Fruit fly (Drosophila melanogaster) whole organism, prepupa: ENCODE measurements around the gene CG4789.

Experiments used
- CG6276 ChIP-seq: fragments of 200-800 bp; sonication (Bioruptor generic); optimal IDR thresholded peaks from 2 replicates; lab custom pipeline; 2017; ENCODE audit warnings: missing biosample characterization, mild to moderate bottlenecking, missing genetic modification characterization
- CG6808 ChIP-seq: fragments of 200-800 bp; sonication (Bioruptor generic); optimal IDR thresholded peaks from 3 replicates; lab custom pipeline; 2017; ENCODE audit warnings: missing biosample characterization, missing genetic modification characterization, mild to moderate bottlenecking, moderate library complexity, missing genetic modification reagents
- Eip93F ChIP-seq: fragments of 200-800 bp; sonication (Bioruptor generic); optimal IDR thresholded peaks from 2 replicates; lab custom pipeline; 2016; ENCODE audit warnings: missing biosample characterization, mild to moderate bottlenecking, missing genetic modification characterization
- fd59A ChIP-seq: fragments of 200-800 bp; sonication (Bioruptor generic); optimal IDR thresholded peaks from 2 replicates; lab custom pipeline; 2017; ENCODE audit warnings: missing biosample characterization, mild to moderate bottlenecking, missing genetic modification characterization, missing genetic modification reagents

DNA sequence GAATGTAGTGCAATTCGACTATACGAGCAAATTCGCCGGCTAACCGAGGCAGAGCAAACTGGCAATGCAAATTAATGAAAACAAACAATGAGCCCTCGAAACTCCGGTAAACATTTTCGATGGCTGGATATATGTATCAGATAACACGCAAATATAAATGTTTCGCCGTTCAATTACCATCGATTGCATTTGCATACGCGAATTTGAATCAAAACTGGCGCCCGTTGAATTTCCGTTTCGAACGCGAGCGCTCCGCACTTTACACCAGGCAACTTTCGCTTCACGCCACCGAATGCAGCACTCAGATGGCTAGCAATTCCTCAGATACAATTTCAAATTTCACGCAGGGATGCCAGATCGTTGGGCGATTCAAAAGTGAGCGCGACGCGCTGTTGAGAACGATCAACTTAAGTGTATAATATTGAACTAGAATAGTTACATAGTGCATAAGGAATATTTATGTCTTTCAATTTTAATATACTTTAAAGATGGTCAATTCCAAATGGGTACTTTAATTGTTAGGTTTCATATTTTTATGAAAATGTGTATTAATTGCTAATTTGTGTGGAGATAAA is 17.5 kb upstream of the CG4789 start, which contains the start of gene if:
- TF ChIP-seq fd59A (GFP tag; lab: Kevin White, UChicago) (no peak), Eip93F (GFP tag; lab: Kevin White, UChicago) (no peak), CG6808 (GFP tag; lab: Kevin White, UChicago) (no peak), CG6276 (GFP tag; lab: Kevin White, UChicago) (no peak)
